Fruit fly (Drosophila melanogaster) S2 (cell line): ENCODE results near the gene CG7304.

Experiments
- CG8478 ChIP-seq: fragments of >200 bp; optimal IDR thresholded peaks from 2 replicates; lab custom pipeline; 2018
- CTCF ChIP-seq, 2 experiments: fragments of >200 bp; optimal IDR thresholded peaks; 2 replicates each; lab custom pipeline; 2018

Gene CG7304

DNA sequence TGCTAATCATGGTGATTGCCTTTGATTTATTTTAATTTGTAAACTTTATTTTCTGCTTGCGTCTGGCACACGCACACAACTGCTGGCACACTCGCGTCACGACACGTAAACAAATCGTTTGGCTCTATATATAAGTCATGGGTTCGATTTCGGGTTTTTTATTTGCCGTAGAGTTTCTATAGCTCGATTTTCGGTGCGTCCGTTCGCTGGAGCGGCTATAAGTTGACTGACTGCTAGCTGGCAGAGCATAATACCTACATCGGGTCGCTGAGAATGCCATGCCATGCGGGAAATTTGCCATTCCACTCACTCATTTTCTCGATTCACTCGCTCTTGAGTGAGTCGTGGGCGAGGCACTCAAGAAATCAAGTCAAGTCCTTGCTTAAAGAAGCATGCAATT is 48.7 kb downstream of the CG7304 start, which contains the start of gene comm:
Gene comm (minus strand): TSS at position 236 of the 400 bp plus-strand sequence.
- TF ChIP-seq CTCF (optimal IDR thresholded peaks at IDR 0.05; lab: Kevin White, UChicago): no peak
- TF ChIP-seq CG8478: no peak

dm6 chr3L:15729306-15730006 is 49.9 kb downstream of the CG7304 start:
- TF ChIP-seq CG8478 (no peak), CTCF (optimal IDR thresholded peaks at IDR 0.05; lab: Kevin White, UChicago) (no peak)
